Fruit fly (Drosophila melanogaster) whole organism, prepupa: ENCODE data around the gene lilli.

Source experiments
- Blimp-1 ChIP-seq: fragments of 200-800 bp; sonication (Bioruptor generic); optimal IDR thresholded peaks from 3 replicates; lab custom pipeline; 2017; ENCODE audit warnings: missing biosample characterization, missing genetic modification characterization, mild to moderate bottlenecking, moderate library complexity, missing genetic modification reagents
- CG10631 ChIP-seq: fragments of 200-800 bp; sonication (Bioruptor generic); optimal IDR thresholded peaks from 2 replicates; lab custom pipeline; 2016; ENCODE audit warnings: missing biosample characterization, missing genetic modification characterization
- CG10669 ChIP-seq: fragments of 200-800 bp; sonication (Bioruptor generic); optimal IDR thresholded peaks from 3 replicates; lab custom pipeline; 2018; ENCODE audit warnings: missing biosample characterization, mild to moderate bottlenecking, missing genetic modification characterization, moderate library complexity
- CG11762 ChIP-seq: fragments of 200-800 bp; sonication (Bioruptor generic); optimal IDR thresholded peaks from 3 replicates; lab custom pipeline; 2016; ENCODE audit warnings: missing biosample characterization, missing genetic modification characterization; ENCODE audit not compliant: insufficient read depth
- CG15336 ChIP-seq: fragments of 200-800 bp; sonication (Bioruptor generic); IDR thresholded peaks from 2 replicates; pipeline ENCODE4 v1.3.6; 2022; ENCODE audit warnings: missing biosample characterization, missing genetic modification characterization
- CG1621 ChIP-seq: fragments of 200-800 bp; sonication (Bioruptor generic); optimal IDR thresholded peaks from 3 replicates; lab custom pipeline; 2018; ENCODE audit warnings: missing biosample characterization, mild to moderate bottlenecking, missing genetic modification characterization
- CG16779 ChIP-seq: fragments of 200-800 bp; sonication (Bioruptor generic); optimal IDR thresholded peaks from 3 replicates; lab custom pipeline; 2017; ENCODE audit warnings: missing biosample characterization, mild to moderate bottlenecking, missing genetic modification characterization
- CG3032 ChIP-seq: fragments of 200-800 bp; optimal IDR thresholded peaks from 2 replicates; lab custom pipeline; 2019; ENCODE audit warnings: missing biosample characterization, mild to moderate bottlenecking, missing genetic modification characterization, moderate library complexity
- CG31627 ChIP-seq: fragments of 200-800 bp; sonication (Bioruptor generic); optimal IDR thresholded peaks from 3 replicates; lab custom pipeline; 2016; ENCODE audit warnings: missing biosample characterization, missing genetic modification characterization
- CG34406 ChIP-seq: fragments of 200-800 bp; sonication (Bioruptor generic); optimal IDR thresholded peaks from 3 replicates; lab custom pipeline; 2016; ENCODE audit warnings: missing biosample characterization, missing genetic modification characterization
- CG3919 ChIP-seq: fragments of 200-800 bp; sonication (Bioruptor generic); optimal IDR thresholded peaks from 3 replicates; lab custom pipeline; 2016; ENCODE audit warnings: missing biosample characterization, missing genetic modification characterization
- CG4318 ChIP-seq: fragments of 200-800 bp; sonication (Bioruptor generic); optimal IDR thresholded peaks from 3 replicates; lab custom pipeline; 2017; ENCODE audit warnings: missing biosample characterization, mild to moderate bottlenecking, missing genetic modification characterization
- CG6163 ChIP-seq: fragments of 200-800 bp; sonication (Bioruptor generic); IDR thresholded peaks from 3 replicates; pipeline ENCODE4 v1.3.6; 2022; ENCODE audit warnings: missing biosample characterization, missing genetic modification characterization
- CG6276 ChIP-seq: fragments of 200-800 bp; sonication (Bioruptor generic); optimal IDR thresholded peaks from 2 replicates; lab custom pipeline; 2017; ENCODE audit warnings: missing biosample characterization, mild to moderate bottlenecking, missing genetic modification characterization
- CG6792 ChIP-seq: fragments of 200-800 bp; sonication (Bioruptor generic); optimal IDR thresholded peaks from 3 replicates; lab custom pipeline; 2016; ENCODE audit warnings: missing biosample characterization, missing genetic modification characterization
- CG6808 ChIP-seq: fragments of 200-800 bp; sonication (Bioruptor generic); optimal IDR thresholded peaks from 3 replicates; lab custom pipeline; 2017; ENCODE audit warnings: missing biosample characterization, missing genetic modification characterization, mild to moderate bottlenecking, moderate library complexity, missing genetic modification reagents
- CG6854 ChIP-seq: fragments of 200-800 bp; sonication (Bioruptor generic); optimal IDR thresholded peaks from 2 replicates; lab custom pipeline; 2017; ENCODE audit warnings: missing biosample characterization, mild to moderate bottlenecking, missing genetic modification characterization
- CG7368 ChIP-seq: fragments of 200-800 bp; sonication (Bioruptor generic); optimal IDR thresholded peaks from 3 replicates; lab custom pipeline; 2016; ENCODE audit warnings: missing biosample characterization, missing genetic modification characterization
- CG8632 ChIP-seq: fragments of 200-800 bp; sonication (Bioruptor generic); optimal IDR thresholded peaks from 3 replicates; lab custom pipeline; 2016; ENCODE audit warnings: missing biosample characterization, missing genetic modification characterization
- CG9139 ChIP-seq: fragments of 200-800 bp; sonication (Bioruptor generic); optimal IDR thresholded peaks from 3 replicates; lab custom pipeline; 2017; ENCODE audit warnings: missing biosample characterization, mild to moderate bottlenecking, missing genetic modification characterization
- Eip75B ChIP-seq: fragments of 200-800 bp; sonication (Bioruptor generic); optimal IDR thresholded peaks from 3 replicates; lab custom pipeline; 2016; ENCODE audit warnings: missing biosample characterization, missing genetic modification characterization
- Eip78C ChIP-seq: fragments of 200-800 bp; sonication (Bioruptor generic); peaks from one replicate; lab custom pipeline; 2016; ENCODE audit warnings: missing biosample characterization, missing genetic modification characterization
- Eip93F ChIP-seq: fragments of 200-800 bp; sonication (Bioruptor generic); optimal IDR thresholded peaks from 2 replicates; lab custom pipeline; 2016; ENCODE audit warnings: missing biosample characterization, mild to moderate bottlenecking, missing genetic modification characterization
- Ets21C ChIP-seq: fragments of 200-800 bp; sonication (Bioruptor generic); optimal IDR thresholded peaks from 3 replicates; lab custom pipeline; 2016; ENCODE audit warnings: missing biosample characterization, missing genetic modification characterization
- Ets96B ChIP-seq: fragments of 200-800 bp; optimal IDR thresholded peaks from 2 replicates; lab custom pipeline; 2019; ENCODE audit warnings: missing biosample characterization, mild to moderate bottlenecking, missing genetic modification characterization, moderate library complexity
- Gug ChIP-seq: fragments of 200-800 bp; sonication (Bioruptor generic); IDR thresholded peaks from 2 replicates; pipeline ENCODE4 v1.3.6; 2022; ENCODE audit warnings: missing biosample characterization, missing genetic modification characterization
- Hr4 ChIP-seq: fragments of 200-800 bp; sonication (Bioruptor generic); optimal IDR thresholded peaks from 3 replicates; lab custom pipeline; 2016; ENCODE audit warnings: missing biosample characterization, missing genetic modification characterization
- Met ChIP-seq: fragments of 200-800 bp; sonication (Bioruptor generic); optimal IDR thresholded peaks from 3 replicates; lab custom pipeline; 2016; ENCODE audit warnings: missing biosample characterization, missing genetic modification characterization
- Smox ChIP-seq: fragments of 200-800 bp; sonication (Bioruptor generic); optimal IDR thresholded peaks from 3 replicates; lab custom pipeline; 2016; ENCODE audit warnings: missing biosample characterization, missing genetic modification characterization
- Sox102F ChIP-seq: fragments of 200-800 bp; sonication (Bioruptor generic); optimal IDR thresholded peaks from 2 replicates; lab custom pipeline; 2016; ENCODE audit warnings: missing biosample characterization, mild to moderate bottlenecking, missing genetic modification characterization
- Sox14 ChIP-seq: fragments of 200-800 bp; sonication (Bioruptor generic); optimal IDR thresholded peaks from 3 replicates; lab custom pipeline; 2016; ENCODE audit warnings: missing biosample characterization, missing genetic modification characterization
- Sox15 ChIP-seq: fragments of 200-800 bp; sonication (Bioruptor generic); optimal IDR thresholded peaks from 3 replicates; lab custom pipeline; 2016; ENCODE audit warnings: missing biosample characterization, missing genetic modification characterization
- acj6 ChIP-seq: fragments of 200-800 bp; sonication (Bioruptor generic); optimal IDR thresholded peaks from 3 replicates; lab custom pipeline; 2016; ENCODE audit warnings: missing biosample characterization, missing genetic modification characterization
- cyc ChIP-seq: fragments of 200-800 bp; sonication (Bioruptor generic); optimal IDR thresholded peaks from 3 replicates; lab custom pipeline; 2016; ENCODE audit warnings: missing biosample characterization, missing genetic modification characterization
- dac ChIP-seq: fragments of 200-800 bp; sonication (Bioruptor generic); optimal IDR thresholded peaks from 2 replicates; lab custom pipeline; 2017; ENCODE audit warnings: missing biosample characterization, mild to moderate bottlenecking, missing genetic modification characterization
- dsx ChIP-seq: fragments of 200-800 bp; optimal IDR thresholded peaks from 3 replicates; lab custom pipeline; 2019; ENCODE audit warnings: missing biosample characterization, mild to moderate bottlenecking, missing genetic modification characterization, moderate library complexity; ENCODE audit not compliant: poor library complexity, severe bottlenecking
- eg ChIP-seq: fragments of 200-800 bp; sonication (Bioruptor generic); IDR thresholded peaks from 3 replicates; pipeline ENCODE4 v1.3.6; 2022; ENCODE audit warnings: missing biosample characterization, missing genetic modification characterization
- esn ChIP-seq: fragments of 200-800 bp; sonication (Bioruptor generic); optimal IDR thresholded peaks from 2 replicates; lab custom pipeline; 2016; ENCODE audit warnings: missing biosample characterization, mild to moderate bottlenecking, missing genetic modification characterization, moderate library complexity
- fd59A ChIP-seq: fragments of 200-800 bp; sonication (Bioruptor generic); optimal IDR thresholded peaks from 2 replicates; lab custom pipeline; 2017; ENCODE audit warnings: missing biosample characterization, mild to moderate bottlenecking, missing genetic modification characterization, missing genetic modification reagents
- fkh ChIP-seq: fragments of 200-800 bp; sonication (Bioruptor generic); optimal IDR thresholded peaks from 3 replicates; lab custom pipeline; 2017; ENCODE audit warnings: missing biosample characterization, mild to moderate bottlenecking, missing genetic modification characterization, moderate library complexity
- lz ChIP-seq: fragments of 200-800 bp; sonication (Bioruptor generic); optimal IDR thresholded peaks from 3 replicates; lab custom pipeline; 2016; ENCODE audit warnings: missing biosample characterization, missing genetic modification characterization
- pdm3 ChIP-seq: fragments of 200-800 bp; sonication (Bioruptor generic); optimal IDR thresholded peaks from 3 replicates; lab custom pipeline; 2016; ENCODE audit warnings: missing biosample characterization, missing genetic modification characterization
- salr ChIP-seq, 2 experiments: fragments of 200-800 bp; sonication (Bioruptor generic); optimal IDR thresholded peaks; 3 replicates each; lab custom pipeline; 2016 to 2018; ENCODE audit warnings: missing biosample characterization in 2 of 2, missing genetic modification characterization in 2 of 2, mild to moderate bottlenecking in 1 of 2
- spab ChIP-seq: fragments of 200-800 bp; sonication (Bioruptor generic); optimal IDR thresholded peaks from 2 replicates; lab custom pipeline; 2017; ENCODE audit warnings: missing biosample characterization, mild to moderate bottlenecking, missing genetic modification characterization, missing genetic modification reagents
- svp ChIP-seq: fragments of 200-800 bp; sonication (Bioruptor generic); peaks from one replicate; lab custom pipeline; 2016; ENCODE audit warnings: missing biosample characterization, missing genetic modification characterization
- topi ChIP-seq: fragments of 200-800 bp; sonication (Bioruptor generic); optimal IDR thresholded peaks from 3 replicates; lab custom pipeline; 2016; ENCODE audit warnings: missing biosample characterization, missing genetic modification characterization
- vri ChIP-seq: fragments of 200-800 bp; sonication (Bioruptor generic); optimal IDR thresholded peaks from 3 replicates; lab custom pipeline; 2016; ENCODE audit warnings: missing biosample characterization, mild to moderate bottlenecking, missing genetic modification characterization

The lilli gene

DNA sequence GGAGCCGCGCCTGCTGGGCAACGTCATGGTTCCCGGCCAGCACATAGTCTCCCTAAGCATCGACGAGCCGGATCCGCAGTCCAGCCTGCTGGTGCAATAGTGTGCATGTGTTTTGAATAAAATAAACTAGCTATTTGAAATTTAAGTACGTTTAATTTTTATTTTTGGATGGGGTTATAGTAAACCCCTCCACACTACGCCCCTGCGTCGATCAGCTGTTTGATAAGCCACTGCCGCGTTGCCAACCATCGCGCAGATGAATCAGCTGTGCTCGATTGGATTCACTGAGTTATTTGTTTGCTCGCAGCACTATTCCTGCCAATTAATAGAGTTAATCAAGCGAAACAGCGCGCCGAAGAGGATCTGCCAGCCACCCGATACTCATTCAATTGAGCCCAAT lies 6.9 kb upstream of the lilli start, which contains the start of gene RabGGTb (continued):
- TF ChIP-seq CG6163 (peak; percentile 86), CG3032 (tag; lab: Kevin White, UChicago) (peak; percentile 51), Eip75B (peak; percentile 52), pdm3 (GFP tag; lab: Kevin White, UChicago) (peak; percentile 52), CG11762 (peak; percentile 39), CG15336 (peak; percentile 60), Met (GFP tag; lab: Kevin White, UChicago) (peak; percentile 63), fkh (GFP tag; lab: Kevin White, UChicago) (no peak), CG1621 (tag; lab: Kevin White, UChicago) (peak; percentile 34), topi (GFP tag; lab: Kevin White, UChicago) (peak; percentile 54), Smox (peak; percentile 68), Sox15 (GFP tag; lab: Kevin White, UChicago) (no peak), vri (GFP tag; lab: Kevin White, UChicago) (peak; percentile 22), dac (GFP tag; lab: Kevin White, UChicago) (no peak), Gug (GFP tag; lab: Robert Waterston, UW) (peak; percentile 54), CG6808 (GFP tag; lab: Kevin White, UChicago) (peak; percentile 35), Blimp-1 (no peak), esn (GFP tag; lab: Kevin White, UChicago) (peak; percentile 65), Sox14 (GFP tag; lab: Kevin White, UChicago) (peak; percentile 57)
- TF ChIP-seq, all 60 proteins: peak for 45

dm6 chr2L:2882968-2883702 lies 2.6 kb upstream of the lilli start:
- TF ChIP-seq Eip78C (GFP tag; lab: Kevin White, UChicago) (no peak), CG31627 (GFP tag; lab: Kevin White, UChicago) (peak; percentile 26), CG34406 (GFP tag; lab: Kevin White, UChicago) (peak; percentile 27), vri (GFP tag; lab: Kevin White, UChicago) (peak; percentile 20), CG16779 (tag; lab: Kevin White, UChicago) (no peak), lz (peak; percentile 66), CG10669 (GFP tag; lab: Kevin White, UChicago) (no peak), salr (GFP tag; optimal IDR thresholded peaks at IDR 0.05; lab: Kevin White, UChicago) (no peak), spab (GFP tag; lab: Kevin White, UChicago) (no peak), pdm3 (GFP tag; lab: Kevin White, UChicago) (peak; percentile 22), svp (GFP tag; lab: Kevin White, UChicago) (peak; percentile 71), Sox102F (peak; percentile 27), CG1621 (tag; lab: Kevin White, UChicago) (no peak), CG8632 (GFP tag; lab: Kevin White, UChicago) (no peak), CG7368 (GFP tag; lab: Kevin White, UChicago) (no peak), CG6276 (GFP tag; lab: Kevin White, UChicago) (no peak), CG6792 (GFP tag; lab: Kevin White, UChicago) (peak; percentile 10), CG3919 (peak; percentile 7), CG3032 (tag; lab: Kevin White, UChicago) (no peak), Gug (GFP tag; lab: Robert Waterston, UW) (no peak), Eip75B (peak; percentile 24), fkh (GFP tag; lab: Kevin White, UChicago) (peak; percentile 76), CG9139 (GFP tag; lab: Kevin White, UChicago) (no peak), Ets96B (tag; lab: Kevin White, UChicago) (no peak), CG6854 (no peak), CG6163 (peak; percentile 51; the same call in 2 of the 3 replicates), CG4318 (GFP tag; lab: Kevin White, UChicago) (no peak), CG10631 (no peak), Eip93F (GFP tag; lab: Kevin White, UChicago) (peak; percentile 14), eg (peak; percentile 30; the same call in 1 of the 3 replicates), cyc (peak; percentile 35), Sox14 (GFP tag; lab: Kevin White, UChicago) (peak; percentile 5), acj6 (peak; percentile 3), Met (GFP tag; lab: Kevin White, UChicago) (peak; percentile 55), Hr4 (GFP tag; lab: Kevin White, UChicago) (no peak), dsx (GFP tag; lab: Kevin White, UChicago) (no peak), Ets21C (GFP tag; lab: Kevin White, UChicago) (peak; percentile 7), fd59A (GFP tag; lab: Kevin White, UChicago) (no peak), topi (GFP tag; lab: Kevin White, UChicago) (peak; percentile 29), Smox (peak; percentile 41)
